Fruit fly (Drosophila melanogaster): ENCODE results near the gene CG3604.

The CG3604 gene

dm6 chr2L:3647521-3648172, 50.0 kb downstream of the CG3604 start (continued):
- TF ChIP-seq CG7368 (GFP tag; optimal IDR thresholded peaks at IDR 0.05) = peak; percentile 35
- no peak for TF ChIP-seq CG3032 (tag; optimal IDR thresholded peaks at IDR 0.05)
- TF ChIP-seq CG11294 (GFP tag; IDR thresholded peaks at IDR 0.05) = no peak; the same call in 1 of the 2 replicates
- peak; percentile 39 for TF ChIP-seq Smox (GFP tag; optimal IDR thresholded peaks at IDR 0.05)
- TF ChIP-seq Eip93F (GFP tag; optimal IDR thresholded peaks at IDR 0.05) = no peak
- TF ChIP-seq Hr38 (GFP tag; optimal IDR thresholded peaks at IDR 0.05) = no peak
- TF ChIP-seq Hr39 (GFP tag; optimal IDR thresholded peaks at IDR 0.05) = peak; percentile 34
- peak; percentile 23 for TF ChIP-seq Ets96B (tag; optimal IDR thresholded peaks at IDR 0.05)
- peak; percentile 76 for TF ChIP-seq esn (GFP tag; optimal IDR thresholded peaks at IDR 0.05)
